Worm (Caenorhabditis elegans) whole organism, late embryonic: ENCODE data around the gene H08J19.1.
A peak's percentile ranks its signal among the peaks of the same experiment; 100 is the strongest.

Source experiments
- C08G9.2 ChIP-seq: sonication (generic microtip); optimal IDR thresholded peaks from 2 replicates; lab custom pipeline; 2016; ENCODE audit warnings: mild to moderate bottlenecking, missing genetic modification characterization, moderate library complexity, missing compliant biosample characterization
- C38D4.7 ChIP-seq: fragments of 200-800 bp; sonication (Bioruptor generic); optimal IDR thresholded peaks from 2 replicates; lab custom pipeline; 2018; ENCODE audit warnings: mild to moderate bottlenecking, missing genetic modification characterization, moderate library complexity, missing compliant biosample characterization
- F13H6.1 ChIP-seq: sonication (generic microtip); optimal IDR thresholded peaks from 2 replicates; lab custom pipeline; 2016; ENCODE audit warnings: missing genetic modification characterization, missing compliant biosample characterization
- K02D7.2 ChIP-seq: sonication (generic microtip); optimal IDR thresholded peaks from 2 replicates; lab custom pipeline; 2017; ENCODE audit warnings: mild to moderate bottlenecking, missing genetic modification characterization, missing compliant biosample characterization
- K09A11.1 ChIP-seq: sonication (generic microtip); optimal IDR thresholded peaks from 2 replicates; lab custom pipeline; 2017; ENCODE audit warnings: antibody characterized with exemption, mild to moderate bottlenecking, missing genetic modification characterization, missing compliant biosample characterization; ENCODE audit not compliant: insufficient read depth
- ahr-1 ChIP-seq: sonication (generic microtip); optimal IDR thresholded peaks from 2 replicates; lab custom pipeline; 2016; ENCODE audit warnings: missing genetic modification characterization, missing compliant biosample characterization
- ama-1 ChIP-seq: fragments of 150-350 bp; optimal IDR thresholded peaks from 2 replicates; lab custom pipeline; 2014
- ceh-18 ChIP-seq: sonication (generic microtip); optimal IDR thresholded peaks from 2 replicates; lab custom pipeline; 2016; ENCODE audit warnings: missing genetic modification characterization, missing compliant biosample characterization
- ceh-22 ChIP-seq: sonication (generic microtip); optimal IDR thresholded peaks from 2 replicates; lab custom pipeline; 2017; ENCODE audit warnings: missing biosample characterization, missing genetic modification characterization
- ceh-24 ChIP-seq: sonication (generic microtip); optimal IDR thresholded peaks from 2 replicates; lab custom pipeline; 2016; ENCODE audit warnings: mild to moderate bottlenecking, missing genetic modification characterization, missing compliant biosample characterization
- ceh-30 ChIP-seq: fragments of 150-350 bp; optimal IDR thresholded peaks from 2 replicates; lab custom pipeline; 2014; ENCODE audit warnings: missing biosample characterization, missing genetic modification characterization
- ceh-31 ChIP-seq: sonication (generic microtip); optimal IDR thresholded peaks from 2 replicates; lab custom pipeline; 2016; ENCODE audit warnings: missing genetic modification characterization, missing compliant biosample characterization
- ceh-45 ChIP-seq: fragments of 200-800 bp; sonication (Bioruptor generic); IDR thresholded peaks from 2 replicates; pipeline ENCODE4 v1.3.6; 2022; ENCODE audit warnings: missing genetic modification reagents, missing genetic modification characterization, missing compliant biosample characterization
- ceh-48 ChIP-seq: sonication (generic microtip); optimal IDR thresholded peaks from 2 replicates; lab custom pipeline; 2016; ENCODE audit warnings: missing genetic modification characterization, inconsistent platforms, missing compliant biosample characterization
- ceh-6 ChIP-seq: fragments of 200-800 bp; sonication (Bioruptor generic); optimal IDR thresholded peaks from 2 replicates; lab custom pipeline; 2018; ENCODE audit warnings: mild to moderate bottlenecking, missing genetic modification characterization, missing compliant biosample characterization
- dmd-4 ChIP-seq: sonication (generic microtip); optimal IDR thresholded peaks from 2 replicates; lab custom pipeline; 2016; ENCODE audit warnings: borderline replicate concordance, missing genetic modification characterization, missing compliant biosample characterization
- elt-4 ChIP-seq: sonication (generic microtip); optimal IDR thresholded peaks from 2 replicates; lab custom pipeline; 2016; ENCODE audit warnings: missing genetic modification characterization, missing compliant biosample characterization
- ets-4 ChIP-seq: sonication (generic microtip); optimal IDR thresholded peaks from 2 replicates; lab custom pipeline; 2016; ENCODE audit warnings: missing genetic modification characterization, missing compliant biosample characterization
- eyg-1 ChIP-seq: sonication (generic microtip); optimal IDR thresholded peaks from 2 replicates; lab custom pipeline; 2016; ENCODE audit warnings: missing genotype, missing genetic modification characterization, missing compliant biosample characterization
- fax-1 ChIP-seq: sonication (generic microtip); optimal IDR thresholded peaks from 2 replicates; lab custom pipeline; 2016; ENCODE audit warnings: missing genotype, missing genetic modification characterization, missing compliant biosample characterization
- fkh-10 ChIP-seq: fragments of 150-350 bp; optimal IDR thresholded peaks from 2 replicates; lab custom pipeline; 2014; ENCODE audit warnings: missing biosample characterization, missing genetic modification reagents, missing genetic modification characterization
- fkh-6 ChIP-seq: sonication (generic microtip); optimal IDR thresholded peaks from 2 replicates; lab custom pipeline; 2016; ENCODE audit warnings: missing genetic modification characterization, missing compliant biosample characterization
- hlh-13 ChIP-seq: fragments of 200-800 bp; sonication (Bioruptor generic); optimal IDR thresholded peaks from 2 replicates; lab custom pipeline; 2018; ENCODE audit warnings: mild to moderate bottlenecking, missing genetic modification characterization, missing compliant biosample characterization
- hlh-15 ChIP-seq: sonication (generic microtip); optimal IDR thresholded peaks from 2 replicates; lab custom pipeline; 2016; ENCODE audit warnings: missing genetic modification characterization, missing compliant biosample characterization
- hlh-30 ChIP-seq: sonication (generic microtip); optimal IDR thresholded peaks from 2 replicates; lab custom pipeline; 2017; ENCODE audit warnings: antibody characterized with exemption, missing genetic modification characterization, missing compliant biosample characterization; ENCODE audit not compliant: insufficient read depth
- hlh-6 ChIP-seq: sonication (generic microtip); optimal IDR thresholded peaks from 2 replicates; lab custom pipeline; 2016; ENCODE audit warnings: missing genotype, missing genetic modification characterization, missing compliant biosample characterization
- hlh-8 ChIP-seq: sonication (generic microtip); optimal IDR thresholded peaks from 2 replicates; lab custom pipeline; 2016; ENCODE audit warnings: missing genotype, missing genetic modification characterization, missing compliant biosample characterization
- madf-2 ChIP-seq: sonication (generic microtip); optimal IDR thresholded peaks from 2 replicates; lab custom pipeline; 2017; ENCODE audit warnings: missing genetic modification characterization, missing compliant biosample characterization
- mec-3 ChIP-seq: sonication (generic microtip); optimal IDR thresholded peaks from 2 replicates; lab custom pipeline; 2016; ENCODE audit warnings: borderline replicate concordance, missing genetic modification characterization, missing compliant biosample characterization
- nfya-1 ChIP-seq: sonication (generic microtip); optimal IDR thresholded peaks from 2 replicates; lab custom pipeline; 2017; ENCODE audit warnings: missing genetic modification characterization, mild to moderate bottlenecking, missing compliant biosample characterization, antibody characterized with exemption, moderate library complexity
- nhr-11 ChIP-seq: fragments of 150-350 bp; optimal IDR thresholded peaks from 2 replicates; lab custom pipeline; 2014; ENCODE audit warnings: missing biosample characterization, missing genetic modification characterization
- nhr-232 ChIP-seq: sonication (generic microtip); optimal IDR thresholded peaks from 2 replicates; lab custom pipeline; 2016; ENCODE audit warnings: missing genetic modification characterization, missing compliant biosample characterization
- odd-2 ChIP-seq: sonication (generic microtip); optimal IDR thresholded peaks from 2 replicates; lab custom pipeline; 2017; ENCODE audit warnings: antibody characterized with exemption, mild to moderate bottlenecking, missing genetic modification characterization, missing compliant biosample characterization
- pag-3 ChIP-seq: sonication (generic microtip); optimal IDR thresholded peaks from 2 replicates; lab custom pipeline; 2016; ENCODE audit warnings: missing compliant biosample characterization, missing genetic modification characterization, borderline replicate concordance
- pat-9 ChIP-seq: fragments of 200-800 bp; sonication (Bioruptor generic); optimal IDR thresholded peaks from 2 replicates; lab custom pipeline; 2018; ENCODE audit warnings: mild to moderate bottlenecking, missing genetic modification characterization, moderate library complexity, missing compliant biosample characterization
- pax-1 ChIP-seq: fragments of 150-350 bp; optimal IDR thresholded peaks from 2 replicates; lab custom pipeline; 2014; ENCODE audit warnings: missing biosample characterization, missing genetic modification characterization
- pha-2 ChIP-seq: sonication (generic microtip); optimal IDR thresholded peaks from 2 replicates; lab custom pipeline; 2017; ENCODE audit warnings: mild to moderate bottlenecking, missing genetic modification characterization, missing compliant biosample characterization
- pha-4 ChIP-seq: fragments of 150-350 bp; optimal IDR thresholded peaks from 2 replicates; lab custom pipeline; 2018; ENCODE audit warnings: missing biosample characterization, missing genetic modification reagents, missing genetic modification characterization
- pqm-1 ChIP-seq: sonication (generic microtip); optimal IDR thresholded peaks from 2 replicates; lab custom pipeline; 2016; ENCODE audit warnings: missing genetic modification characterization, missing compliant biosample characterization
- ref-2 ChIP-seq: sonication (generic microtip); optimal IDR thresholded peaks from 2 replicates; lab custom pipeline; 2016; ENCODE audit warnings: missing genetic modification characterization, missing compliant biosample characterization
- rnt-1 ChIP-seq: sonication (generic microtip); optimal IDR thresholded peaks from 2 replicates; lab custom pipeline; 2016; ENCODE audit warnings: missing genetic modification characterization, missing compliant biosample characterization
- sdc-2 ChIP-seq: sonication (generic microtip); optimal IDR thresholded peaks from 2 replicates; lab custom pipeline; 2016; ENCODE audit warnings: missing genotype, missing genetic modification characterization, missing compliant biosample characterization
- sox-2 ChIP-seq: fragments of 200-800 bp; sonication (Bioruptor generic); IDR thresholded peaks from 2 replicates; pipeline ENCODE4 v1.3.6; 2022; ENCODE audit warnings: missing genetic modification reagents, missing genetic modification characterization, missing compliant biosample characterization
- sox-4 ChIP-seq: sonication (generic microtip); optimal IDR thresholded peaks from 2 replicates; lab custom pipeline; 2017; ENCODE audit warnings: mild to moderate bottlenecking, missing genetic modification characterization, inconsistent platforms, missing compliant biosample characterization
- syd-9 ChIP-seq: sonication (generic microtip); optimal IDR thresholded peaks from 2 replicates; lab custom pipeline; 2016; ENCODE audit warnings: mild to moderate bottlenecking, missing genetic modification characterization, moderate library complexity, missing compliant biosample characterization
- tbx-2 ChIP-seq: sonication (generic microtip); optimal IDR thresholded peaks from 2 replicates; lab custom pipeline; 2016; ENCODE audit warnings: missing genetic modification characterization, missing compliant biosample characterization
- tbx-7 ChIP-seq: sonication (generic microtip); optimal IDR thresholded peaks from 2 replicates; lab custom pipeline; 2016; ENCODE audit warnings: missing genotype, missing genetic modification characterization, missing compliant biosample characterization
- ttx-3 ChIP-seq: sonication (generic microtip); optimal IDR thresholded peaks from 2 replicates; lab custom pipeline; 2016; ENCODE audit warnings: missing genetic modification reagents, missing genetic modification characterization, missing compliant biosample characterization
- unc-3 ChIP-seq, 2 experiments: fragments of 200-800 bp in 1 of 2; sonication (Bioruptor generic) in 1 of 2; sonication (generic microtip) in 1 of 2; conservative IDR thresholded peaks in 1 of 2; optimal IDR thresholded peaks in 1 of 2; 2 replicates each; pipeline versions ENCODE4 v1.3.6 to Lab custom; 2016 to 2022; ENCODE audit warnings: missing compliant biosample characterization in 2 of 2, missing genetic modification characterization in 2 of 2, missing genetic modification reagents in 1 of 2
- unc-42 ChIP-seq: sonication (generic microtip); optimal IDR thresholded peaks from 2 replicates; lab custom pipeline; 2016; ENCODE audit warnings: missing genotype, missing genetic modification characterization, missing compliant biosample characterization
- unc-55 ChIP-seq: sonication (generic microtip); optimal IDR thresholded peaks from 2 replicates; lab custom pipeline; 2017; ENCODE audit warnings: missing biosample characterization, missing genetic modification reagents, missing genetic modification characterization
- unc-86 ChIP-seq: sonication (generic microtip); optimal IDR thresholded peaks from 2 replicates; lab custom pipeline; 2016; ENCODE audit warnings: missing genetic modification characterization, missing compliant biosample characterization
- zip-5 ChIP-seq: sonication (generic microtip); optimal IDR thresholded peaks from 2 replicates; lab custom pipeline; 2016; ENCODE audit warnings: missing genetic modification characterization, missing compliant biosample characterization
- ztf-16 ChIP-seq: sonication (generic microtip); optimal IDR thresholded peaks from 2 replicates; lab custom pipeline; 2017; ENCODE audit warnings: missing genetic modification characterization, missing compliant biosample characterization

H08J19.1 gene

ce11 chrX:15630790-15631204 lies 11.9 kb upstream of the H08J19.1 start:
- TF ChIP-seq unc-42 (tag; lab: Kevin White, UChicago) = peak; percentile 77
- no peak for TF ChIP-seq pha-2 (tag; lab: Kevin White, UChicago)
- TF ChIP-seq unc-3 (GFP tag; conservative IDR thresholded peaks at IDR 0.05; lab: Robert Waterston, UW) = no peak
- no peak for TF ChIP-seq unc-3 (tag; optimal IDR thresholded peaks at IDR 0.05; lab: Kevin White, UChicago)
- no peak for TF ChIP-seq C08G9.2 (tag; lab: Kevin White, UChicago)
- peak; percentile 63 for TF ChIP-seq ceh-31 (tag; lab: Kevin White, UChicago)
- no peak for TF ChIP-seq K02D7.2 (tag; lab: Kevin White, UChicago)
- TF ChIP-seq nfya-1 (tag; lab: Kevin White, UChicago) = peak; percentile 38
- 0 out of 2 replicates have a peak, but pooled peaks have one; percentile 18 for TF ChIP-seq ceh-45 (GFP tag; lab: Robert Waterston, UW)
- no peak for TF ChIP-seq dmd-4
- TF ChIP-seq pat-9 = no peak
- TF ChIP-seq syd-9 (tag; lab: Kevin White, UChicago) = peak; percentile 2
- TF ChIP-seq fax-1 = no peak
- TF ChIP-seq hlh-15 (tag; lab: Kevin White, UChicago) = no peak
- TF ChIP-seq ceh-6 (GFP tag; lab: Kevin White, UChicago) = no peak
- no peak for TF ChIP-seq hlh-13
- TF ChIP-seq nhr-11 = no peak
- TF ChIP-seq pax-1 = no peak
- no peak for TF ChIP-seq ztf-16
- peak; percentile 28 for TF ChIP-seq sox-4
- no peak for TF ChIP-seq tbx-7 (tag; lab: Kevin White, UChicago)
- no peak for TF ChIP-seq pha-4 (tag; lab: Kevin White, UChicago)
- TF ChIP-seq hlh-8 (tag; lab: Kevin White, UChicago) = no peak
- TF ChIP-seq ceh-22 (tag; lab: Kevin White, UChicago) = no peak
- no peak for TF ChIP-seq eyg-1
- no peak for TF ChIP-seq pag-3
- TF ChIP-seq ets-4 = no peak
- no peak for TF ChIP-seq ttx-3
- TF ChIP-seq sox-2 = no peak
- no peak for TF ChIP-seq odd-2 (tag; lab: Kevin White, UChicago)
- no peak for TF ChIP-seq ceh-48 (tag; lab: Kevin White, UChicago)
- no peak for TF ChIP-seq sdc-2 (tag; lab: Kevin White, UChicago)
- TF ChIP-seq ceh-18 (tag; lab: Kevin White, UChicago) = peak; percentile 25
- TF ChIP-seq tbx-2 = peak; percentile 44
- no peak for TF ChIP-seq unc-86
- TF ChIP-seq ceh-24 = no peak
- no peak for TF ChIP-seq nhr-232 (tag; lab: Kevin White, UChicago)
- no peak for TF ChIP-seq ceh-30 (tag; lab: Kevin White, UChicago)
- no peak for TF ChIP-seq mec-3 (tag; lab: Kevin White, UChicago)
- TF ChIP-seq rnt-1 (tag; lab: Kevin White, UChicago) = no peak
- no peak for TF ChIP-seq K09A11.1
- TF ChIP-seq ref-2 (tag; lab: Kevin White, UChicago) = no peak
- TF ChIP-seq ahr-1 = no peak
- TF ChIP-seq fkh-10 (GFP tag; lab: Kevin White, UChicago) = peak; percentile 7
- no peak for TF ChIP-seq madf-2 (tag; lab: Kevin White, UChicago)
- TF ChIP-seq hlh-30 (tag; lab: Kevin White, UChicago) = no peak
- TF ChIP-seq zip-5 = no peak
- peak; percentile 4 for TF ChIP-seq F13H6.1 (tag; lab: Kevin White, UChicago)
- TF ChIP-seq pqm-1 (tag; lab: Kevin White, UChicago) = no peak
- no peak for TF ChIP-seq C38D4.7 (GFP tag; lab: Kevin White, UChicago)
- TF ChIP-seq fkh-6 (tag; lab: Kevin White, UChicago) = no peak
- TF ChIP-seq ama-1 (lab: Kevin White, UChicago) = no peak
- TF ChIP-seq unc-55 (GFP tag; lab: Kevin White, UChicago) = no peak
- no peak for TF ChIP-seq elt-4 (tag; lab: Kevin White, UChicago)
- TF ChIP-seq hlh-6 (tag; lab: Kevin White, UChicago) = no peak
